Fruit fly (Drosophila melanogaster): Measurements from ENCODE around the gene CG44329.

CG44329 gene

dm6 chrX:5789187-5789586, 23.6 kb downstream of the CG44329 start, which contains the start of gene CG15767:
Gene CG15767 (plus strand): TSS chrX:5789487.
- no peak for TF ChIP-seq CG12605 (GFP tag; IDR thresholded peaks at IDR 0.05)
- no peak for TF ChIP-seq Pif1A (GFP tag; optimal IDR thresholded peaks at IDR 0.05)
- TF ChIP-seq CG9948 (tag; optimal IDR thresholded peaks at IDR 0.05): no peak

- TF ChIP-seq rn (GFP tag; IDR thresholded peaks at IDR 0.05) (0 out of 2 replicates have a peak, but pooled peaks have one; percentile 45), CG13204 (GFP tag; optimal IDR thresholded peaks at IDR 0.05) (no peak), Pif1A (GFP tag; optimal IDR thresholded peaks at IDR 0.05) (peak; percentile 83), EcR (GFP tag; optimal IDR thresholded peaks at IDR 0.05) (no peak), CG12605 (GFP tag; IDR thresholded peaks at IDR 0.05) (peak; percentile 82), CG4496 (GFP tag; IDR thresholded peaks at IDR 0.05) (peak; percentile 84), Ets98B (GFP tag; IDR thresholded peaks at IDR 0.05) (peak; percentile 84), CG8301 (tag; optimal IDR thresholded peaks at IDR 0.05) (no peak), CG15710 (tag; optimal IDR thresholded peaks at IDR 0.05) (peak; percentile 48), CG9948 (tag; optimal IDR thresholded peaks at IDR 0.05) (peak; percentile 47), D1 (tag; optimal IDR thresholded peaks at IDR 0.05) (no peak), CG10348 (GFP tag; IDR thresholded peaks at IDR 0.05) (0 out of 2 replicates have a peak, but pooled peaks have one; percentile 10), Snoo (tag; optimal IDR thresholded peaks at IDR 0.05) (no peak), CG32121 (GFP tag; IDR thresholded peaks at IDR 0.05) (peak; percentile 87), CG14655 (GFP tag; optimal IDR thresholded peaks at IDR 0.05) (peak; percentile 11), fd96Ca (GFP tag; IDR thresholded peaks at IDR 0.05) (peak; percentile 77), Pif1B (GFP tag; optimal IDR thresholded peaks at IDR 0.05) (peak; percentile 68), CG8159 (tag; optimal IDR thresholded peaks at IDR 0.05) (no peak)
These were observed 26.2 kb downstream of the CG44329 start for dm6 chrX:5786559-5786958.

- TF ChIP-seq CG10348 (GFP tag; IDR thresholded peaks at IDR 0.05) (no peak), CG32121 (GFP tag; IDR thresholded peaks at IDR 0.05) (peak; percentile 58), Ets98B (GFP tag; IDR thresholded peaks at IDR 0.05) (peak; percentile 71), CG17806 (tag; optimal IDR thresholded peaks at IDR 0.05) (no peak), CG34367 (tag; optimal IDR thresholded peaks at IDR 0.05) (peak; percentile 40), D1 (tag; optimal IDR thresholded peaks at IDR 0.05) (no peak), Snoo (tag; optimal IDR thresholded peaks at IDR 0.05) (peak; percentile 70), Pif1B (GFP tag; optimal IDR thresholded peaks at IDR 0.05) (peak; percentile 66), fd96Ca (GFP tag; IDR thresholded peaks at IDR 0.05) (peak; percentile 78), CG9948 (tag; optimal IDR thresholded peaks at IDR 0.05) (peak; percentile 50), gl (tag; optimal IDR thresholded peaks at IDR 0.05) (no peak), CG8159 (tag; optimal IDR thresholded peaks at IDR 0.05) (peak; percentile 49), CG13204 (GFP tag; optimal IDR thresholded peaks at IDR 0.05) (peak; percentile 6), CG8301 (tag; optimal IDR thresholded peaks at IDR 0.05) (peak; percentile 43), rn (GFP tag; IDR thresholded peaks at IDR 0.05) (no peak), CG15710 (tag; optimal IDR thresholded peaks at IDR 0.05) (peak; percentile 41), CG14655 (GFP tag; optimal IDR thresholded peaks at IDR 0.05) (peak; percentile 52), EcR (GFP tag; optimal IDR thresholded peaks at IDR 0.05) (no peak), Pif1A (GFP tag; optimal IDR thresholded peaks at IDR 0.05) (peak; percentile 56), CG12605 (GFP tag; IDR thresholded peaks at IDR 0.05) (no peak), CG4496 (GFP tag; IDR thresholded peaks at IDR 0.05) (peak; percentile 65; the same call in 2 of the 3 replicates)
These were observed 29.3 kb downstream of the CG44329 start for dm6 chrX:5783260-5784040.

DNA sequence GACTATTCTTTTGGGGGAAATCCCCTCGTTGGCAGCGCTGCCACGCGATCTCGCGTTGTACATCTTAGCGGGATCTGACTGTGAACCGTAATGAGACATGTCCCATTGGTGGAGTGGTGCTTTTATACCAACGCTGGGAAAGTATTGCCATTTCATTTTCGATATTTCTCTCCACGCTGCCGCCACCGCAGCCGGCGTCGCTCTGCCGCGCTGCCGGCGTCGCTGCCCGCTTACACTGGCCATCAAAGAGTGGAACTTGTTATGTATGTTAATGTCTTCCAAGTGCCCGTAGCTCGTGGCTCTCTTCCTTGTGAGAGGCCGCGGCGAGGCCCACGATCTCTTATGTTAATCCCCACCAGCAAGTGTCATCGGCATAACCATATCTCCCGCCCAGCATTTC, 31.3 kb downstream of the CG44329 start, which contains the start of gene CG3108:
Gene CG3108 (minus strand): TSS at position 101 of the 400 bp plus-strand sequence.
- no peak for TF ChIP-seq CG8301 (tag; optimal IDR thresholded peaks at IDR 0.05)
- no peak for TF ChIP-seq fd96Ca (GFP tag; IDR thresholded peaks at IDR 0.05)
- TF ChIP-seq CG14655 (GFP tag; optimal IDR thresholded peaks at IDR 0.05): no peak
- no peak for TF ChIP-seq Ets98B (GFP tag; IDR thresholded peaks at IDR 0.05)
- TF ChIP-seq Pif1A (GFP tag; optimal IDR thresholded peaks at IDR 0.05): no peak
- TF ChIP-seq Pif1B (GFP tag; optimal IDR thresholded peaks at IDR 0.05): no peak
- TF ChIP-seq CG9948 (tag; optimal IDR thresholded peaks at IDR 0.05): no peak
- TF ChIP-seq CG34367 (tag; optimal IDR thresholded peaks at IDR 0.05): no peak
- no peak for TF ChIP-seq CG10348 (GFP tag; IDR thresholded peaks at IDR 0.05)
- no peak for TF ChIP-seq CG8159 (tag; optimal IDR thresholded peaks at IDR 0.05)
- no peak for TF ChIP-seq CG12605 (GFP tag; IDR thresholded peaks at IDR 0.05)
- no peak for TF ChIP-seq CG13204 (GFP tag; optimal IDR thresholded peaks at IDR 0.05)
- TF ChIP-seq rn (GFP tag; IDR thresholded peaks at IDR 0.05): no peak
- TF ChIP-seq CG17806 (tag; optimal IDR thresholded peaks at IDR 0.05): no peak
- no peak for TF ChIP-seq CG4496 (GFP tag; IDR thresholded peaks at IDR 0.05)

DNA sequence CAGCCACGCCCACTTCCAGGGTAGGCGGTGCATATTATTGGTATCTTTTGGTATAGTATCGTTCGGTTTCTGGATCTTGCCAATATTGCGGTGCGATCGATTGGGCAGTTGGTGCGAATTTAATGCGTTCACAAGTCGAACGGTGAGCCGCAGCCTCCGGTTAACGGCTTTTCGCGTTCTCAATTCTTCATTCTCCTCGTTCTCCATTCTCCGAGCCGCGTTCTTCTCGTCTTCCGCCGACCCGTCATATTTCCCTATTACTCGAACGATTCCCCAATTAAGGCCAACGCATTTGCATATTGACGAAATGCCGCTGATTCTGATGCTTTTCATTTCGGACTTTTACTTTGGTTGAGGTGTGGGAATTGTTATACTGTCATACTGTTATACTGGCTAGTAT, 36.2 kb downstream of the CG44329 start, which contains the start of gene CG42264:
Gene CG42264 (minus strand): TSS at position 101 of the 400 bp plus-strand sequence.
- TF ChIP-seq rn (GFP tag; IDR thresholded peaks at IDR 0.05) (no peak), CG8159 (tag; optimal IDR thresholded peaks at IDR 0.05) (no peak), Snoo (tag; optimal IDR thresholded peaks at IDR 0.05) (no peak), CG17806 (tag; optimal IDR thresholded peaks at IDR 0.05) (no peak), D1 (tag; optimal IDR thresholded peaks at IDR 0.05) (no peak), Pif1A (GFP tag; optimal IDR thresholded peaks at IDR 0.05) (no peak)

- TF ChIP-seq CG13204 (GFP tag; optimal IDR thresholded peaks at IDR 0.05) (no peak), Pif1A (GFP tag; optimal IDR thresholded peaks at IDR 0.05) (no peak), CG10348 (GFP tag; IDR thresholded peaks at IDR 0.05) (no peak)
These were observed 40.4 kb downstream of the CG44329 start for dm6 chrX:5772409-5772808.
